Worm (Caenorhabditis elegans) whole organism, L3 larva: ENCODE data around the gene Y41G9A.6.

Experiments
- R02D3.7 ChIP-seq: fragments of 150-350 bp; optimal IDR thresholded peaks from 2 replicates; lab custom pipeline; 2014; ENCODE audit warnings: missing biosample characterization, missing genetic modification characterization
- ZK546.5 ChIP-seq: sonication (generic microtip); optimal IDR thresholded peaks from 2 replicates; lab custom pipeline; 2017; ENCODE audit warnings: missing biosample characterization, missing genetic modification characterization
- aly-2 ChIP-seq: fragments of 150-350 bp; optimal IDR thresholded peaks from 2 replicates; lab custom pipeline; 2014; ENCODE audit warnings: missing biosample characterization, missing genetic modification characterization
- ama-1 ChIP-seq: fragments of 150-350 bp; optimal IDR thresholded peaks from 2 replicates; lab custom pipeline; 2018
- ceh-16 ChIP-seq: sonication (generic microtip); optimal IDR thresholded peaks from 2 replicates; lab custom pipeline; 2017; ENCODE audit warnings: missing biosample characterization, missing genetic modification characterization
- ceh-28 ChIP-seq: fragments of 150-350 bp; optimal IDR thresholded peaks from 2 replicates; lab custom pipeline; 2014; ENCODE audit warnings: missing biosample characterization, missing genetic modification reagents, missing genetic modification characterization
- ceh-82 ChIP-seq: fragments of 150-350 bp; optimal IDR thresholded peaks from 2 replicates; lab custom pipeline; 2014; ENCODE audit warnings: missing biosample characterization, missing genetic modification characterization
- egl-27 ChIP-seq: sonication (generic microtip); optimal IDR thresholded peaks from 4 replicates; lab custom pipeline; 2017; ENCODE audit warnings: missing biosample characterization, missing genetic modification reagents, missing genetic modification characterization
- egl-5 ChIP-seq: fragments of 150-350 bp; optimal IDR thresholded peaks from 2 replicates; lab custom pipeline; 2017; ENCODE audit warnings: missing biosample characterization, missing genetic modification reagents, missing genetic modification characterization, inconsistent platforms
- elt-1 ChIP-seq: fragments of 150-350 bp; optimal IDR thresholded peaks from 2 replicates; lab custom pipeline; 2014; ENCODE audit warnings: missing biosample characterization, missing genetic modification characterization
- elt-2 ChIP-seq: sonication (generic microtip); optimal IDR thresholded peaks from 2 replicates; lab custom pipeline; 2016; ENCODE audit warnings: missing genetic modification reagents, mild to moderate bottlenecking, missing genetic modification characterization, missing compliant biosample characterization
- fkh-10 ChIP-seq: sonication (generic microtip); optimal IDR thresholded peaks from 2 replicates; lab custom pipeline; 2017; ENCODE audit warnings: missing biosample characterization, missing genetic modification reagents, missing genetic modification characterization
- fos-1 ChIP-seq: fragments of 150-350 bp; optimal IDR thresholded peaks from 2 replicates; lab custom pipeline; 2014; ENCODE audit warnings: missing biosample characterization, missing genetic modification characterization
- hmg-11 ChIP-seq: sonication (generic microtip); optimal IDR thresholded peaks from 2 replicates; lab custom pipeline; 2016; ENCODE audit warnings: missing genetic modification characterization, missing compliant biosample characterization
- jun-1 ChIP-seq: fragments of 150-350 bp; optimal IDR thresholded peaks from 2 replicates; lab custom pipeline; 2014; ENCODE audit warnings: missing biosample characterization, missing genetic modification reagents, missing genetic modification characterization
- lsy-12 ChIP-seq: sonication (generic microtip); optimal IDR thresholded peaks from 2 replicates; lab custom pipeline; 2016; ENCODE audit warnings: mild to moderate bottlenecking, missing genetic modification characterization, missing compliant biosample characterization
- mdl-1 ChIP-seq: fragments of 150-350 bp; optimal IDR thresholded peaks from 2 replicates; lab custom pipeline; 2014; ENCODE audit warnings: missing biosample characterization, missing genetic modification characterization
- mml-1 ChIP-seq: fragments of 150-350 bp; sonication (generic microtip); optimal IDR thresholded peaks from 3 replicates; lab custom pipeline; 2014; ENCODE audit warnings: missing biosample characterization, missing genetic modification characterization
- nfya-1 ChIP-seq: sonication (generic microtip); optimal IDR thresholded peaks from 2 replicates; lab custom pipeline; 2017; ENCODE audit warnings: missing genetic modification characterization, mild to moderate bottlenecking, missing compliant biosample characterization, antibody characterized with exemption, moderate library complexity; ENCODE audit not compliant: insufficient read depth
- nhr-237 ChIP-seq: fragments of 150-350 bp; optimal IDR thresholded peaks from 2 replicates; lab custom pipeline; 2014; ENCODE audit warnings: missing biosample characterization, missing genetic modification characterization
- nhr-25 ChIP-seq: sonication (generic microtip); optimal IDR thresholded peaks from 2 replicates; lab custom pipeline; 2017; ENCODE audit warnings: missing biosample characterization, missing genetic modification characterization
- nhr-28 ChIP-seq: fragments of 150-350 bp; optimal IDR thresholded peaks from 2 replicates; lab custom pipeline; 2014; ENCODE audit warnings: missing biosample characterization, missing genetic modification characterization
- nhr-76 ChIP-seq: fragments of 150-350 bp; sonication (generic microtip); optimal IDR thresholded peaks from 5 replicates; lab custom pipeline; 2014; ENCODE audit warnings: missing biosample characterization, missing genetic modification characterization
- pha-4 ChIP-seq: fragments of 150-350 bp; optimal IDR thresholded peaks from 2 replicates; lab custom pipeline; 2014; ENCODE audit warnings: missing biosample characterization, missing genetic modification reagents, missing genetic modification characterization
- pqm-1 ChIP-seq: fragments of 150-350 bp; optimal IDR thresholded peaks from 2 replicates; lab custom pipeline; 2017; ENCODE audit warnings: missing biosample characterization, missing genetic modification characterization, inconsistent platforms
- snpc-4 ChIP-seq: fragments of 150-350 bp; optimal IDR thresholded peaks from 2 replicates; lab custom pipeline; 2014; ENCODE audit warnings: missing biosample characterization, missing genetic modification characterization
- tbx-2 ChIP-seq: sonication (generic microtip); optimal IDR thresholded peaks from 2 replicates; lab custom pipeline; 2016; ENCODE audit warnings: mild to moderate bottlenecking, missing genetic modification characterization, missing compliant biosample characterization
- unc-39 ChIP-seq: sonication (generic microtip); optimal IDR thresholded peaks from 4 replicates; lab custom pipeline; 2017; ENCODE audit warnings: missing biosample characterization, missing genetic modification characterization
- unc-62 ChIP-seq: fragments of 150-350 bp; sonication (generic microtip); optimal IDR thresholded peaks from 4 replicates; lab custom pipeline; 2014; ENCODE audit warnings: missing biosample characterization, missing genetic modification reagents, missing genetic modification characterization
- zag-1 ChIP-seq: fragments of 150-350 bp; optimal IDR thresholded peaks from 2 replicates; lab custom pipeline; 2014; ENCODE audit warnings: missing biosample characterization, missing genetic modification characterization
- ztf-4 ChIP-seq: fragments of 150-350 bp; optimal IDR thresholded peaks from 2 replicates; lab custom pipeline; 2014; ENCODE audit warnings: missing biosample characterization, missing genetic modification characterization

The Y41G9A.6 gene

ce11 chrX:2969447-2969989, 34.1 kb downstream of the Y41G9A.6 start:
- TF ChIP-seq pqm-1 (tag; lab: Kevin White, UChicago) (no peak), pha-4 (peak; percentile 59), tbx-2 (no peak), egl-27 (tag; lab: Kevin White, UChicago) (no peak), unc-62 (no peak), nhr-25 (peak; percentile 34), ceh-82 (no peak), nhr-76 (tag; lab: Kevin White, UChicago) (no peak), egl-5 (tag; lab: Kevin White, UChicago) (peak; percentile 12), ZK546.5 (tag; lab: Kevin White, UChicago) (no peak), unc-39 (tag; lab: Kevin White, UChicago) (no peak), R02D3.7 (tag; lab: Kevin White, UChicago) (no peak), ama-1 (lab: Kevin White, UChicago) (peak; percentile 24), nhr-28 (tag; lab: Kevin White, UChicago) (no peak), nfya-1 (tag; lab: Kevin White, UChicago) (no peak)

ce11 chrX:2966252-2966651, 37.4 kb downstream of the Y41G9A.6 start:
- TF ChIP-seq lsy-12 (tag; lab: Kevin White, UChicago) (no peak), hmg-11 (tag; lab: Kevin White, UChicago) (no peak), nhr-28 (tag; lab: Kevin White, UChicago) (no peak), elt-2 (tag; lab: Kevin White, UChicago) (peak; percentile 72), egl-5 (tag; lab: Kevin White, UChicago) (no peak), ztf-4 (no peak), pha-4 (peak; percentile 62)

ce11 chrX:2960703-2961102, 42.9 kb downstream of the Y41G9A.6 start:
- TF ChIP-seq snpc-4 (tag; lab: Kevin White, UChicago) (peak; percentile 78), mdl-1 (tag; lab: Kevin White, UChicago) (no peak), unc-62 (no peak), aly-2 (tag; lab: Kevin White, UChicago) (no peak)
- TF ChIP-seq, all 47 proteins: peak for 1

- no peak for TF ChIP-seq zag-1 (tag; lab: Kevin White, UChicago)
- TF ChIP-seq elt-1 (tag; lab: Kevin White, UChicago), result peak; percentile 19
These were observed 46.1 kb downstream of the Y41G9A.6 start, which contains the start of gene gbb-1 for ce11 chrX:2957446-2957985. Gene gbb-1 (plus strand): TSS chrX:2957935.

- no peak for TF ChIP-seq elt-1 (tag; lab: Kevin White, UChicago)
- no peak for TF ChIP-seq ceh-82
- TF ChIP-seq ceh-28 (tag; lab: Kevin White, UChicago), result no peak
- no peak for TF ChIP-seq ceh-16 (tag; lab: Kevin White, UChicago)
- no peak for TF ChIP-seq egl-27 (tag; lab: Kevin White, UChicago)
- no peak for TF ChIP-seq fos-1
- no peak for TF ChIP-seq fkh-10
- no peak for TF ChIP-seq zag-1 (tag; lab: Kevin White, UChicago)
- no peak for TF ChIP-seq pqm-1 (tag; lab: Kevin White, UChicago)
- TF ChIP-seq nhr-237 (tag; lab: Kevin White, UChicago), result no peak
- TF ChIP-seq nhr-25, result no peak
- no peak for TF ChIP-seq hmg-11 (tag; lab: Kevin White, UChicago)
- TF ChIP-seq jun-1, result no peak
- TF ChIP-seq ztf-4, result no peak
- TF ChIP-seq snpc-4 (tag; lab: Kevin White, UChicago), result no peak
These were observed 48.0 kb downstream of the Y41G9A.6 start for ce11 chrX:2955628-2956027.

ce11 chrX:2953522-2954032, 50.0 kb downstream of the Y41G9A.6 start:
- TF ChIP-seq mdl-1 (tag; lab: Kevin White, UChicago), result no peak
- TF ChIP-seq nfya-1 (tag; lab: Kevin White, UChicago), result peak; percentile 7
- TF ChIP-seq mml-1 (tag; lab: Kevin White, UChicago), result no peak
- no peak for TF ChIP-seq ZK546.5 (tag; lab: Kevin White, UChicago)
- TF ChIP-seq, all 47 proteins: peak for 1
